Fruit fly (Drosophila melanogaster): ENCODE measurements around the gene CG14316.

The CG14316 gene

DNA sequence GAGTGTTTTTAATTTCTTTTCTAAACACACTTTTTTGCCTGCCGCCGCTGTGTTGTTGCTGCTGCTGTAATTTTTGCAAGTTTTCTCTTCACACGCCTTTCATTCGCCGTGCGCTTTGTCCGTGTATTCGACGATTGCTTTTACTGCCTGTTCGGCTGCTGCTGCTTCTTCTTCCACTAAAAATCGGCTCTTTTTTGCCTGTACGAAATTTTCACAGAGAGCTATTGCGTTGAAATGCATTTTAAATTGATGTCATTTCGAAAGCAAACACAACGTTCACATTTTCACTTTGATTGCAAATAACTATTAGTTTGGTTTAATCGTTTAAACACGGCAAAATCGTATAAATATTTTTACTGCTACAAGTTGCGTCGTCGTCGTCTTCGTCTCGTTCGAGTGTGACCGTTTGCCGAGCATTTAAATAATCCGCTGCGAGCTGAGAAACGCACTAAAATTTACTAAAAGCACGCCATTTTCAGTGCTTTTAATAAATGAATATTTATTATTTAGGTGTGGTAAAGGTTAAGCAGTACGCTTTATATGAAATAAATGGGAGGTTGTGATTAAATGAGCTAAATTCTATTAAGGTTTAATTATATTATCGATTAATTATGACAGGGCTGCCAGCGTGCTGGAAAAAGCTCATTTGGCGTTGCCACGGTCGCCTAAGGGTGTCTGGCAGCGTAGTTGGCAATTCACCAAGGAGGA, 47.4 kb downstream of the CG14316 start, which contains the start of the genes Ssdp and CG7985:
TSS of gene Ssdp (minus strand) at position 419 of the 708 bp plus-strand sequence.
TSS of gene CG7985 (plus strand) at position 681 of the 708 bp plus-strand sequence.
- peak; percentile 97 for TF ChIP-seq psq (GFP tag; optimal IDR thresholded peaks at IDR 0.05)
- no peak for TF ChIP-seq Dif (GFP tag; optimal IDR thresholded peaks at IDR 0.05; ENCODE audit: partially characterized antibody)
- peak; percentile 31 for TF ChIP-seq h (GFP tag; optimal IDR thresholded peaks at IDR 0.05)
- TF ChIP-seq OdsH (GFP tag; optimal IDR thresholded peaks at IDR 0.05) = no peak
- peak; percentile 3 for TF ChIP-seq br (GFP tag; optimal IDR thresholded peaks at IDR 0.05)
- peak; percentile 2 for TF ChIP-seq woc (GFP tag; optimal IDR thresholded peaks at IDR 0.05)
- no peak for TF ChIP-seq HLH106 (tag; optimal IDR thresholded peaks at IDR 0.05)
- TF ChIP-seq N (GFP tag; optimal IDR thresholded peaks at IDR 0.05) = no peak
- peak; percentile 11 for TF ChIP-seq Vsx2 (GFP tag; optimal IDR thresholded peaks at IDR 0.05; ENCODE audit: partially characterized antibody)
- no peak for TF ChIP-seq Hr78 (GFP tag; optimal IDR thresholded peaks at IDR 0.05)

DNA sequence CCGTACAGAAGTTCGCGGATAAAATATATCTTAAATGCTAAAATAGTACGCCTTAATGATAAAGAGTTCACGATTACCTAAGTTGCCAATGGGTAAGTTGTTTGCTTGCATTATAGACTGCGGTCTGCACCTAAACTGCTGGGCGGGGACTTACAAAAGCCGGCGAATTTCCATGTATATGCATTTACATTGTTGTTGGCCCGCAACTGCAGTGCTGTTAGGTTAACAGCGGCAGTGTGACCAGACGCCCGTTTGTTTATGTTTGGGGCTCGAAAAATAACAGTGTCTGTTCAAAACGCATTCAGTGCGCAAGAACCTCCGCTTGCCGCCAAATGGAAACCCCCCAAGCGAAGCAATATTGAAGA, 47.9 kb downstream of the CG14316 start:
- TF ChIP-seq Rel (GFP tag; optimal IDR thresholded peaks at IDR 0.05) (no peak), Rel (tag; optimal IDR thresholded peaks at IDR 0.05) (peak; percentile 80), woc (GFP tag; optimal IDR thresholded peaks at IDR 0.05) (no peak), psq (GFP tag; optimal IDR thresholded peaks at IDR 0.05) (no peak), Dif (GFP tag; optimal IDR thresholded peaks at IDR 0.05; ENCODE audit: partially characterized antibody) (no peak)

All from whole organism, wandering third instar larva.